Worm (Caenorhabditis elegans) whole organism, L4 larva: ENCODE results near the gene F21C10.7.
A peak's percentile ranks its signal among the peaks of the same experiment; 100 is the strongest.

Source experiments
- F10B5.3 ChIP-seq: sonication (generic microtip); optimal IDR thresholded peaks from 2 replicates; lab custom pipeline; 2016; ENCODE audit warnings: mild to moderate bottlenecking, missing genetic modification characterization, missing compliant biosample characterization
- F26F4.8 ChIP-seq: fragments of 200-800 bp; sonication (Bioruptor generic); conservative IDR thresholded peaks from 2 replicates; pipeline ENCODE4 v1.3.6; 2022; ENCODE audit warnings: missing genetic modification characterization, missing compliant biosample characterization
- F37D6.2 ChIP-seq: sonication (generic microtip); optimal IDR thresholded peaks from 2 replicates; lab custom pipeline; 2016; ENCODE audit warnings: mild to moderate bottlenecking, missing genetic modification characterization, missing compliant biosample characterization
- F44E2.7 ChIP-seq: fragments of 200-800 bp; sonication (Bioruptor generic); IDR thresholded peaks from 2 replicates; pipeline ENCODE4 v2.1.2; 2022; ENCODE audit warnings: missing genetic modification characterization, missing compliant biosample characterization
- R02D3.7 ChIP-seq: fragments of 150-350 bp; sonication (generic microtip); optimal IDR thresholded peaks from 3 replicates; lab custom pipeline; 2014; ENCODE audit warnings: missing biosample characterization, missing genetic modification characterization
- T20F7.1 ChIP-seq: fragments of 200-800 bp; sonication (Bioruptor generic); optimal IDR thresholded peaks from 2 replicates; lab custom pipeline; 2018; ENCODE audit warnings: mild to moderate bottlenecking, missing genetic modification characterization, missing compliant biosample characterization
- T26A8.4 ChIP-seq: fragments of 200-800 bp; sonication (Bioruptor generic); IDR thresholded peaks from 2 replicates; pipeline ENCODE4 v1.3.6; 2022; ENCODE audit warnings: missing genetic modification characterization, missing compliant biosample characterization
- Y48G9A.11 ChIP-seq: fragments of 200-800 bp; sonication (Bioruptor generic); IDR thresholded peaks from 2 replicates; pipeline ENCODE4 v1.3.6; 2022; ENCODE audit warnings: missing genetic modification reagents, missing genetic modification characterization, missing compliant biosample characterization
- aha-1 ChIP-seq: fragments of 150-350 bp; peaks from one replicate; lab custom pipeline; 2014; ENCODE audit warnings: missing biosample characterization, missing genetic modification characterization
- ama-1 ChIP-seq: fragments of 150-350 bp; optimal IDR thresholded peaks from 2 replicates; lab custom pipeline; 2014; ENCODE audit warnings: inconsistent platforms, mixed read lengths
- attf-4 ChIP-seq: sonication (generic microtip); optimal IDR thresholded peaks from 3 replicates; lab custom pipeline; 2017; ENCODE audit warnings: missing biosample characterization, missing genetic modification characterization
- ceh-20 ChIP-seq: fragments of 200-800 bp; sonication (Bioruptor generic); IDR thresholded peaks from 2 replicates; pipeline ENCODE4 v1.3.6; 2022; ENCODE audit warnings: missing genetic modification reagents, missing genetic modification characterization, missing compliant biosample characterization
- ceh-28 ChIP-seq: fragments of 150-350 bp; optimal IDR thresholded peaks from 2 replicates; lab custom pipeline; 2014; ENCODE audit warnings: missing biosample characterization, missing genetic modification reagents, missing genetic modification characterization
- ceh-32 ChIP-seq: sonication (generic microtip); optimal IDR thresholded peaks from 2 replicates; lab custom pipeline; 2016; ENCODE audit warnings: mild to moderate bottlenecking, missing genetic modification characterization, missing compliant biosample characterization; ENCODE audit not compliant: poor library complexity
- ceh-82 ChIP-seq: sonication (generic microtip); optimal IDR thresholded peaks from 2 replicates; lab custom pipeline; 2017; ENCODE audit warnings: missing biosample characterization, missing genetic modification characterization
- daf-16 ChIP-seq, 3 experiments: sonication (generic microtip); optimal IDR thresholded peaks; 2 replicates each; lab custom pipeline; 2016 to 2017; ENCODE audit warnings: missing genetic modification characterization in 3 of 3, missing genetic modification reagents in 3 of 3, mild to moderate bottlenecking in 2 of 3, missing compliant biosample characterization in 2 of 3, missing biosample characterization in 1 of 3, moderate library complexity in 1 of 3
- dpl-1 ChIP-seq: fragments of 150-350 bp; optimal IDR thresholded peaks from 2 replicates; lab custom pipeline; 2014; ENCODE audit warnings: missing biosample characterization, missing genetic modification reagents, missing genetic modification characterization
- dve-1 ChIP-seq: sonication (generic microtip); optimal IDR thresholded peaks from 2 replicates; lab custom pipeline; 2017; ENCODE audit warnings: antibody characterized with exemption, mild to moderate bottlenecking, missing genetic modification characterization, missing compliant biosample characterization; ENCODE audit not compliant: insufficient read depth
- gei-8 ChIP-seq: fragments of 200-800 bp; sonication (Bioruptor generic); optimal IDR thresholded peaks from 2 replicates; lab custom pipeline; 2018; ENCODE audit warnings: mild to moderate bottlenecking, missing genetic modification characterization, missing compliant biosample characterization
- hif-1 ChIP-seq, 2 experiments: sonication (generic microtip); optimal IDR thresholded peaks; 2 replicates each; lab custom pipeline; 2016 to 2017; ENCODE audit warnings: missing compliant biosample characterization in 2 of 2, missing genetic modification characterization in 2 of 2, missing genetic modification reagents in 2 of 2, missing genotype in 2 of 2, mild to moderate bottlenecking in 1 of 2
- hlh-30 ChIP-seq: sonication (generic microtip); optimal IDR thresholded peaks from 2 replicates; lab custom pipeline; 2017; ENCODE audit warnings: antibody characterized with exemption, mild to moderate bottlenecking, missing genetic modification characterization, missing compliant biosample characterization; ENCODE audit not compliant: insufficient read depth
- lin-1 ChIP-seq: fragments of 200-800 bp; sonication (Bioruptor generic); IDR thresholded peaks from 2 replicates; pipeline ENCODE4 v1.3.6; 2022; ENCODE audit warnings: missing genetic modification reagents, missing genetic modification characterization, missing compliant biosample characterization
- lin-38 ChIP-seq: fragments of 200-800 bp; sonication (Bioruptor generic); IDR thresholded peaks from 2 replicates; pipeline ENCODE4 v1.3.6; 2022; ENCODE audit warnings: missing genetic modification reagents, missing genetic modification characterization, missing compliant biosample characterization
- lsy-2 ChIP-seq, 2 experiments: fragments of 150-350 bp in 1 of 2; sonication (generic microtip) in 1 of 2; optimal IDR thresholded peaks; 2 replicates each; lab custom pipeline; 2014 to 2017; ENCODE audit warnings: missing biosample characterization in 2 of 2, missing genetic modification characterization in 2 of 2
- mdl-1 ChIP-seq, 2 experiments: fragments of 150-350 bp in 1 of 2; sonication (generic microtip) in 1 of 2; optimal IDR thresholded peaks; 2 replicates each; lab custom pipeline; 2014 to 2017; ENCODE audit warnings: missing biosample characterization in 2 of 2, missing genetic modification characterization in 2 of 2
- mxl-2 ChIP-seq: fragments of 200-800 bp; sonication (Bioruptor generic); conservative IDR thresholded peaks from 2 replicates; pipeline ENCODE4 v1.3.6; 2022; ENCODE audit warnings: missing genetic modification reagents, missing genetic modification characterization, missing compliant biosample characterization
- nhr-102 ChIP-seq: sonication (generic microtip); optimal IDR thresholded peaks from 2 replicates; lab custom pipeline; 2016; ENCODE audit warnings: mild to moderate bottlenecking, missing genetic modification characterization, moderate library complexity, missing compliant biosample characterization
- nhr-111 ChIP-seq: fragments of 200-800 bp; sonication (Bioruptor generic); optimal IDR thresholded peaks from 2 replicates; lab custom pipeline; 2018; ENCODE audit warnings: mild to moderate bottlenecking, missing genetic modification characterization, missing compliant biosample characterization
- nhr-25 ChIP-seq: sonication (generic microtip); optimal IDR thresholded peaks from 2 replicates; lab custom pipeline; 2017; ENCODE audit warnings: missing genetic modification characterization, mild to moderate bottlenecking, missing compliant biosample characterization, antibody characterized with exemption, moderate library complexity, borderline replicate concordance; ENCODE audit not compliant: insufficient read depth
- nhr-42 ChIP-seq: fragments of 200-800 bp; sonication (Bioruptor generic); IDR thresholded peaks from 2 replicates; pipeline ENCODE4 v1.3.6; 2022; ENCODE audit warnings: missing genetic modification characterization, missing compliant biosample characterization
- nhr-77 ChIP-seq: fragments of 150-350 bp; optimal IDR thresholded peaks from 2 replicates; lab custom pipeline; 2014; ENCODE audit warnings: missing biosample characterization, missing genetic modification characterization
- sdz-12 ChIP-seq: fragments of 200-800 bp; sonication (Bioruptor generic); optimal IDR thresholded peaks from 2 replicates; lab custom pipeline; 2018; ENCODE audit warnings: mild to moderate bottlenecking, missing genetic modification characterization, missing compliant biosample characterization
- spr-3 ChIP-seq: fragments of 200-800 bp; sonication (Bioruptor generic); optimal IDR thresholded peaks from 2 replicates; lab custom pipeline; 2018; ENCODE audit warnings: mild to moderate bottlenecking, missing genetic modification characterization, missing compliant biosample characterization
- tag-97 ChIP-seq: fragments of 200-800 bp; sonication (Bioruptor generic); IDR thresholded peaks from 2 replicates; pipeline ENCODE4 v1.3.6; 2022; ENCODE audit warnings: missing genetic modification characterization, missing compliant biosample characterization
- unc-39 ChIP-seq: sonication (generic microtip); optimal IDR thresholded peaks from 2 replicates; lab custom pipeline; 2017; ENCODE audit warnings: missing biosample characterization, missing genetic modification characterization
- unc-62 ChIP-seq, 3 experiments: fragments of 150-350 bp in 1 of 3; sonication (generic microtip); optimal IDR thresholded peaks in 2 of 3; peaks in 1 of 3; 1 replicate in 1 of 3; 2 replicates in 2 of 3; lab custom pipeline; 2014 to 2017; ENCODE audit warnings: missing biosample characterization in 3 of 3, missing genetic modification characterization in 3 of 3, missing genetic modification reagents in 3 of 3, missing genotype in 1 of 3
- vab-7 ChIP-seq: fragments of 200-800 bp; sonication (Bioruptor generic); IDR thresholded peaks from 2 replicates; pipeline ENCODE4 v1.3.6; 2022; ENCODE audit warnings: missing genetic modification reagents, missing genetic modification characterization, missing compliant biosample characterization
- zfp-2 ChIP-seq: sonication (generic microtip); optimal IDR thresholded peaks from 2 replicates; lab custom pipeline; 2016; ENCODE audit warnings: mild to moderate bottlenecking, missing genetic modification characterization, missing compliant biosample characterization
- zfp-3 ChIP-seq: fragments of 200-800 bp; sonication (Bioruptor generic); conservative IDR thresholded peaks from 2 replicates; pipeline ENCODE4 v1.3.6; 2022; ENCODE audit warnings: missing genetic modification reagents, missing genetic modification characterization, missing compliant biosample characterization
- ztf-7 ChIP-seq: fragments of 150-350 bp; optimal IDR thresholded peaks from 2 replicates; lab custom pipeline; 2014; ENCODE audit warnings: missing biosample characterization, missing genetic modification characterization

Gene F21C10.7

ce11 chrV:9108219-9108618 lies 4.3 kb upstream of the F21C10.7 start, which contains the start of gene F21C10.18:
Gene F21C10.18 (plus strand): TSS chrV:9108519.
- no peak for TF ChIP-seq nhr-42
- no peak for TF ChIP-seq tag-97 (GFP tag; lab: Robert Waterston, UW)
- TF ChIP-seq lin-38 = no peak
- TF ChIP-seq hlh-30 (tag; lab: Kevin White, UChicago) = no peak
- TF ChIP-seq vab-7 = no peak
- no peak for TF ChIP-seq sdz-12 (GFP tag; lab: Kevin White, UChicago)

- no peak for TF ChIP-seq nhr-102 (tag; lab: Kevin White, UChicago)
- no peak for TF ChIP-seq ceh-32
- TF ChIP-seq dpl-1 (GFP tag; lab: Kevin White, UChicago) = no peak
- no peak for TF ChIP-seq F26F4.8 (GFP tag; lab: Robert Waterston, UW)
- no peak for TF ChIP-seq gei-8 (GFP tag; lab: Kevin White, UChicago)
- no peak for TF ChIP-seq nhr-111 (GFP tag; lab: Kevin White, UChicago)
- TF ChIP-seq ztf-7 (tag; lab: Kevin White, UChicago) = no peak
- TF ChIP-seq ceh-20 (GFP tag; lab: Robert Waterston, UW) = no peak
- TF ChIP-seq nhr-77 (tag; lab: Kevin White, UChicago) = no peak
- no peak for TF ChIP-seq lsy-2 (tag; optimal IDR thresholded peaks at IDR 0.05; lab: Kevin White, UChicago)
- no peak for TF ChIP-seq nhr-25 (tag; lab: Kevin White, UChicago)
- no peak for TF ChIP-seq unc-39 (tag; lab: Kevin White, UChicago)
- no peak for TF ChIP-seq zfp-2 (tag; lab: Kevin White, UChicago)
- TF ChIP-seq R02D3.7 (tag; lab: Kevin White, UChicago) = no peak
- no peak for TF ChIP-seq T26A8.4 (GFP tag; lab: Robert Waterston, UW)
Observed at ce11 chrV:9109281-9109680, 3.3 kb upstream of the F21C10.7 start, which contains the start of gene pqn-31. Gene pqn-31 (plus strand): TSS chrV:9109581.

ce11 chrV:9111957-9112356 lies 610 bp upstream of the F21C10.7 start:
- TF ChIP-seq ama-1 (lab: Kevin White, UChicago) = no peak
- peak in 1 of 2 experiments; percentile 73 for TF ChIP-seq unc-62 (GFP tag; optimal IDR thresholded peaks at IDR 0.05 in 1 of 2; lab: Kevin White, UChicago)
- TF ChIP-seq unc-62 (tag; optimal IDR thresholded peaks at IDR 0.05; lab: Kevin White, UChicago) = no peak

- TF ChIP-seq dve-1 (tag; lab: Kevin White, UChicago) (no peak), zfp-2 (tag; lab: Kevin White, UChicago) (no peak), sdz-12 (GFP tag; lab: Kevin White, UChicago) (no peak), F44E2.7 (GFP tag; lab: Robert Waterston, UW) (no peak), T26A8.4 (GFP tag; lab: Robert Waterston, UW) (no peak), mdl-1 (tag; optimal IDR thresholded peaks at IDR 0.05; lab: Kevin White, UChicago) (no peak), ceh-82 (tag; lab: Kevin White, UChicago) (no peak), ceh-28 (no peak)
Observed at ce11 chrV:9122004-9122403, 9.4 kb downstream of the F21C10.7 start, which contains the start of gene F21C10.13. Gene F21C10.13 (plus strand): TSS chrV:9122304.

ce11 chrV:9123186-9123585 lies 10.6 kb downstream of the F21C10.7 start, which contains the start of gene F21C10.11:
Gene F21C10.11 (plus strand): TSS chrV:9123486.
- no peak for TF ChIP-seq ceh-82 (tag; lab: Kevin White, UChicago)
- TF ChIP-seq aha-1 (tag; lab: Kevin White, UChicago) = peak; percentile 76

ce11 chrV:9124180-9124579 lies 11.6 kb downstream of the F21C10.7 start, which contains the start of gene F21C10.6:
Gene F21C10.6 (plus strand): TSS chrV:9124480.
- TF ChIP-seq attf-4 (tag; lab: Kevin White, UChicago) (no peak), F37D6.2 (tag; lab: Kevin White, UChicago) (no peak), hif-1 (tag; optimal IDR thresholded peaks at IDR 0.05; lab: Kevin White, UChicago) (no peak), mxl-2 (GFP tag; lab: Robert Waterston, UW) (no peak), mdl-1 (tag; optimal IDR thresholded peaks at IDR 0.05; lab: Kevin White, UChicago) (no peak), ceh-32 (no peak), zfp-3 (GFP tag; lab: Robert Waterston, UW) (no peak), dve-1 (tag; lab: Kevin White, UChicago) (no peak), T20F7.1 (no peak), F10B5.3 (tag; lab: Kevin White, UChicago) (no peak), spr-3 (GFP tag; lab: Kevin White, UChicago) (no peak), nhr-42 (no peak), lin-1 (no peak), Y48G9A.11 (GFP tag; lab: Robert Waterston, UW) (no peak), daf-16 (GFP tag; optimal IDR thresholded peaks at IDR 0.05; lab: Kevin White, UChicago) (no peak), daf-16 (tag; optimal IDR thresholded peaks at IDR 0.05; lab: Kevin White, UChicago) (no peak)
